Worm (Caenorhabditis elegans): Measurements from ENCODE around the gene Y41C4A.32.

DNA sequence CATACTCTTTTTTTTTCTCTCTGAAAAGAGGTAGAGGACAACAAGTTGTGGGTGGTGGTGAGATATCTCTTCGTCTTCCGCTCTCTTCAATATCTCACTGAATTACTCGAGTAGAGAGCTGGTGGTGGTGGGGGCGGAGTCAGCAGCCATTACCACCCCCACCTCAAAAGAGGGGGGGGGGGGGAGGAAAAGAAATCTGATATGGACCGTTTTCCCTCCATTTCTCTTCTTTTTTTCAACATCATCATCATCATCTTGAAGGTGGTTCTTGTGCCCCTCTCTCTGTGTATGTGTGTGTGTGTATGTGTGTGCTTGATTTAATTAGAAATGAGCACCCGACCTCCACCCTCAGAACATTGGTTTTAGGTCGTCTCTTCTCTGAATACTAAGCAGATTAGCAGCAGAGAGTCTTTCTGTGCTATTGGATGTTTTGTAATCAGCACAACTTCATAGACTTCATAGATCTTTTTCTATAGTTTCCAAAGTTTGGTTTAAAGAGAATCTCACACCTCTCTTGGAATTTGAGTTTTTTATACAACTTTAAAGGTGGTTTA, 40.0 kb upstream of the Y41C4A.32 start:
- TF ChIP-seq ceh-82 (tag; optimal IDR thresholded peaks at IDR 0.05) (no peak), nhr-11 (tag; optimal IDR thresholded peaks at IDR 0.05) (no peak), pag-3 (tag; optimal IDR thresholded peaks at IDR 0.05; ENCODE audit: borderline replicate concordance, insufficient read depth) (no peak), nhr-77 (tag; optimal IDR thresholded peaks at IDR 0.05) (no peak), mdl-1 (tag; optimal IDR thresholded peaks at IDR 0.05) (no peak), sox-4 (tag; optimal IDR thresholded peaks at IDR 0.05) (no peak), C04F5.9 (tag; optimal IDR thresholded peaks at IDR 0.05) (no peak), ces-1 (GFP tag; optimal IDR thresholded peaks at IDR 0.05) (no peak), lin-13 (GFP tag; optimal IDR thresholded peaks at IDR 0.05) (no peak), mab-9 (GFP tag; IDR thresholded peaks at IDR 0.05) (no peak), ztf-4 (tag; optimal IDR thresholded peaks at IDR 0.05) (no peak)

Data from whole organism, L1 larva.